Fruit fly (Drosophila melanogaster): ENCODE data around the gene hoip.

DNA sequence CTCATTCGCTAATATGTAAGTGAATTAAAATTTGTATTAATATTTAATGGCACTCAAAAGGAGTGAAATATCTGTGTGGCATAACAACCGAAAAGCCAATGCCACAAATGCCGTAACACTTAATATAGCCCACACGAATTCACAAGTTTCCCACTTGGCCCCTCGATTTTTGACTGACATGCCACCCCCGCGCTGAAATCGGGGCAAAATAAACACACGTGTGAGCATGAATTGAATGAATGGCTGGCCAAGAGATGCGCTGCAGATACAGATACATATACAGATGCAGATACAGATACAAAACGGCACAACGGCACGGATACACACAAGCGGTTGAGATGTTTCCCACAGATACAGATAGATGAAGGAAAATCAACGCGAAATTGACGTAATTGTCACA, 22.5 kb upstream of the hoip start:
- TF ChIP-seq usp (GFP tag; optimal IDR thresholded peaks at IDR 0.05) (no peak), Dll (optimal IDR thresholded peaks at IDR 0.05) (no peak), psq (optimal IDR thresholded peaks at IDR 0.05) (no peak), CG8478 (optimal IDR thresholded peaks at IDR 0.05) (no peak)
